Worm (Caenorhabditis elegans) whole organism, late embryonic: ENCODE results near the gene str-10.

Experiments
- F13H6.1 ChIP-seq: sonication (generic microtip); optimal IDR thresholded peaks from 2 replicates; lab custom pipeline; 2016; ENCODE audit warnings: missing genetic modification characterization, missing compliant biosample characterization
- K09A11.1 ChIP-seq: sonication (generic microtip); optimal IDR thresholded peaks from 2 replicates; lab custom pipeline; 2017; ENCODE audit warnings: antibody characterized with exemption, mild to moderate bottlenecking, missing genetic modification characterization, missing compliant biosample characterization; ENCODE audit not compliant: insufficient read depth
- T23F11.4 ChIP-seq: fragments of 200-800 bp; sonication (Bioruptor generic); optimal IDR thresholded peaks from 2 replicates; lab custom pipeline; 2018; ENCODE audit warnings: mild to moderate bottlenecking, missing genetic modification characterization, missing compliant biosample characterization
- ama-1 ChIP-seq: fragments of 150-350 bp; optimal IDR thresholded peaks from 2 replicates; lab custom pipeline; 2014
- ceh-31 ChIP-seq: sonication (generic microtip); optimal IDR thresholded peaks from 2 replicates; lab custom pipeline; 2016; ENCODE audit warnings: missing genetic modification characterization, missing compliant biosample characterization
- ceh-6 ChIP-seq: fragments of 200-800 bp; sonication (Bioruptor generic); optimal IDR thresholded peaks from 2 replicates; lab custom pipeline; 2018; ENCODE audit warnings: mild to moderate bottlenecking, missing genetic modification characterization, missing compliant biosample characterization
- ceh-9 ChIP-seq: sonication (generic microtip); optimal IDR thresholded peaks from 2 replicates; lab custom pipeline; 2016; ENCODE audit warnings: mild to moderate bottlenecking, missing genetic modification characterization, inconsistent platforms, missing compliant biosample characterization
- lin-11 ChIP-seq: fragments of 200-800 bp; sonication (Bioruptor generic); optimal IDR thresholded peaks from 2 replicates; lab custom pipeline; 2018; ENCODE audit warnings: mild to moderate bottlenecking, missing genetic modification characterization, missing compliant biosample characterization

ce11 chrX:13074373-13074772, 8.1 kb upstream of the str-10 start, which contains the start of gene ceh-28:
- TF ChIP-seq ama-1 (lab: Kevin White, UChicago) (no peak), ceh-31 (tag; lab: Kevin White, UChicago) (no peak), ceh-6 (GFP tag; lab: Kevin White, UChicago) (no peak), K09A11.1 (tag; lab: Kevin White, UChicago) (no peak), ceh-9 (tag; lab: Kevin White, UChicago) (no peak), T23F11.4 (GFP tag; lab: Kevin White, UChicago) (no peak), lin-11 (no peak), F13H6.1 (tag; lab: Kevin White, UChicago) (no peak)
